Fruit fly (Drosophila melanogaster): ENCODE results near the gene CG11670.
A peak's percentile ranks its signal among the peaks of the same experiment; 100 is the strongest.

- TF ChIP-seq pad (GFP tag; optimal IDR thresholded peaks at IDR 0.05) = no peak
- TF ChIP-seq cic (GFP tag; optimal IDR thresholded peaks at IDR 0.05) = peak; percentile 90
- TF ChIP-seq CG14711 (tag; optimal IDR thresholded peaks at IDR 0.05) = no peak
- TF ChIP-seq CG5204 (GFP tag; optimal IDR thresholded peaks at IDR 0.05) = no peak
These were observed 24.2 kb upstream of the CG11670 start for dm6 chr3R:13017623-13018036.

Measured in whole organism, adult.